Worm (Caenorhabditis elegans): Measurements from ENCODE around the gene T16G12.7.

DNA sequence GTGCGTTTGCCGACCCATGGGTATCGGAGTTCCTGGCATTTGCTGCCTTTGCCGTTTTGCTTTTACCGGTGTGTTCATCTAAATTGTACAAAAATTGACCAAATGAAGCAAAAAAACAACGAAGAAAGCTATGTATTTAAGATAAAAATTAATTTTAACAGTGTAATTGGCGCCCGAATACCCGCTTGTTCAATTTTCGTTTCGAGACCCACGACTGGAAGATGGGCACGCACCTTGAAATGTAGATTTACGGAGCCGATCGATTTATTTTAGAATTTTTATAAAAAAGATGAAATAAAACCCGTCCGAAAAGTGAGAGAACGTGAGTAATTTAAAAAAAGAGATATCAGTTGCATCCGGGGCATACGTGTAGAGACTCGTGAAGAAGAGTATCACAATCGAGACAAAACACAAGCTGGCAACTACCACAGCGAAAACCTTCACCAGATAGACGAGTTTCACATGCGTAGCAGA lies 48.6 kb upstream of the T16G12.7 start, which contains the start of gene hal-2:
- TF ChIP-seq jun-1 (tag; optimal IDR thresholded peaks at IDR 0.05) (no peak), aly-2 (tag; optimal IDR thresholded peaks at IDR 0.05) (no peak), fos-1 (tag; optimal IDR thresholded peaks at IDR 0.05) (no peak), lin-39 (tag; optimal IDR thresholded peaks at IDR 0.05) (no peak), egl-27 (tag; optimal IDR thresholded peaks at IDR 0.05) (no peak), tbx-2 (tag; optimal IDR thresholded peaks at IDR 0.05) (no peak), nhr-237 (tag; optimal IDR thresholded peaks at IDR 0.05) (no peak), R02D3.7 (tag; optimal IDR thresholded peaks at IDR 0.05) (no peak), unc-39 (tag; optimal IDR thresholded peaks at IDR 0.05) (no peak), mml-1 (tag; optimal IDR thresholded peaks at IDR 0.05) (no peak), unc-62 (GFP tag; optimal IDR thresholded peaks at IDR 0.05) (no peak)
